Worm (Caenorhabditis elegans) whole organism, early embryonic: ENCODE measurements around the gene H39E23.3.

Source experiments
- B0310.2 ChIP-seq: sonication (generic microtip); optimal IDR thresholded peaks from 2 replicates; lab custom pipeline; 2016; ENCODE audit warnings: mild to moderate bottlenecking, missing genetic modification characterization, missing compliant biosample characterization
- ama-1 ChIP-seq: fragments of 150-350 bp; optimal IDR thresholded peaks from 2 replicates; lab custom pipeline; 2014
- ceh-13 ChIP-seq: fragments of 200-800 bp; sonication (Bioruptor generic); optimal IDR thresholded peaks from 2 replicates; lab custom pipeline; 2018; ENCODE audit warnings: mild to moderate bottlenecking, missing genetic modification characterization, missing compliant biosample characterization
- hmbx-1 ChIP-seq: sonication (generic microtip); optimal IDR thresholded peaks from 2 replicates; lab custom pipeline; 2016; ENCODE audit warnings: mild to moderate bottlenecking, missing genetic modification characterization, missing compliant biosample characterization

- TF ChIP-seq ama-1, result no peak
- TF ChIP-seq hmbx-1 (tag; lab: Kevin White, UChicago), result no peak
- TF ChIP-seq B0310.2 (tag; lab: Kevin White, UChicago), result no peak
- no peak for TF ChIP-seq ceh-13 (GFP tag; lab: Kevin White, UChicago)
These were observed 17.2 kb upstream of the H39E23.3 start, which contains the start of the genes D1086.5 and him-5 for ce11 chrV:14090309-14090967.
